Worm (Caenorhabditis elegans) whole organism, late embryonic: Measurements from ENCODE around the gene snai-1.

Experiments
- F13H6.1 ChIP-seq: sonication (generic microtip); optimal IDR thresholded peaks from 2 replicates; lab custom pipeline; 2016; ENCODE audit warnings: missing genetic modification characterization, missing compliant biosample characterization
- ceh-22 ChIP-seq: sonication (generic microtip); optimal IDR thresholded peaks from 2 replicates; lab custom pipeline; 2017; ENCODE audit warnings: missing biosample characterization, missing genetic modification characterization
- che-1 ChIP-seq: sonication (generic microtip); optimal IDR thresholded peaks from 2 replicates; lab custom pipeline; 2016; ENCODE audit warnings: mild to moderate bottlenecking, missing genetic modification characterization, missing compliant biosample characterization
- dve-1 ChIP-seq: sonication (generic microtip); optimal IDR thresholded peaks from 2 replicates; lab custom pipeline; 2017; ENCODE audit warnings: antibody characterized with exemption, mild to moderate bottlenecking, missing genetic modification characterization, missing compliant biosample characterization
- ets-4 ChIP-seq: sonication (generic microtip); optimal IDR thresholded peaks from 2 replicates; lab custom pipeline; 2016; ENCODE audit warnings: missing genetic modification characterization, missing compliant biosample characterization
- lin-11 ChIP-seq: fragments of 200-800 bp; sonication (Bioruptor generic); optimal IDR thresholded peaks from 2 replicates; lab custom pipeline; 2018; ENCODE audit warnings: mild to moderate bottlenecking, missing genetic modification characterization, missing compliant biosample characterization
- mec-3 ChIP-seq: sonication (generic microtip); optimal IDR thresholded peaks from 2 replicates; lab custom pipeline; 2016; ENCODE audit warnings: borderline replicate concordance, missing genetic modification characterization, missing compliant biosample characterization
- nfya-1 ChIP-seq: sonication (generic microtip); optimal IDR thresholded peaks from 2 replicates; lab custom pipeline; 2017; ENCODE audit warnings: missing genetic modification characterization, mild to moderate bottlenecking, missing compliant biosample characterization, antibody characterized with exemption, moderate library complexity
- pha-4 ChIP-seq: fragments of 150-350 bp; optimal IDR thresholded peaks from 2 replicates; lab custom pipeline; 2018; ENCODE audit warnings: missing biosample characterization, missing genetic modification reagents, missing genetic modification characterization
- sox-2 ChIP-seq: fragments of 200-800 bp; sonication (Bioruptor generic); IDR thresholded peaks from 2 replicates; pipeline ENCODE4 v1.3.6; 2022; ENCODE audit warnings: missing genetic modification reagents, missing genetic modification characterization, missing compliant biosample characterization
- unc-42 ChIP-seq: sonication (generic microtip); optimal IDR thresholded peaks from 2 replicates; lab custom pipeline; 2016; ENCODE audit warnings: missing genotype, missing genetic modification characterization, missing compliant biosample characterization
- ztf-16 ChIP-seq: sonication (generic microtip); optimal IDR thresholded peaks from 2 replicates; lab custom pipeline; 2017; ENCODE audit warnings: missing genetic modification characterization, missing compliant biosample characterization

DNA sequence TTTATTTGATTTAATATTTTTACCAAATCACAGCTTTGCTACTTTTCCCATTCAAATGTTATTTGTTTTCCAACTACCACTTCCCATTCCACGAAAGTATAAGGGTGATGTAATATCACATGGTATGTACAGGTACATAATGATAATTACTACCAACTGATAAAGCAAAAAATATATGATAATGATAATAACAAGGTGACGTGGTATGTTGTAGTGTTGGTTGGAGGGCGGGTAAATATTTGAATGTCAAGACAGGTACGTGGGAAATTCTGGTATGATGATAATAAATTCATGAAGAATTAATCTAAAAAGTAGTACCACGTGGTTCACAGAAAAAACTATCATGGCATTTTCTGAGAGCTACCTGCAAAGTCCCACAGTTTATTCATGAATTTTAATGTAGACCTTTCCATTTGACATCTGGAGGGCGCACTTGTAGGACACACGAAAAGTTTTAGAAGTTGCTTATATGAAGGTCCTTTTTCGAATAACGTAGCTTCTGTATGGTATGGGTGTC lies 21.6 kb downstream of the snai-1 start:
- TF ChIP-seq ztf-16 (tag; lab: Kevin White, UChicago) (no peak), pha-4 (tag; lab: Kevin White, UChicago) (no peak), ets-4 (tag; lab: Kevin White, UChicago) (no peak), sox-2 (GFP tag; lab: Robert Waterston, UW) (no peak), F13H6.1 (tag; lab: Kevin White, UChicago) (no peak), dve-1 (no peak), mec-3 (no peak), nfya-1 (tag; lab: Kevin White, UChicago) (no peak), che-1 (tag; lab: Kevin White, UChicago) (no peak), lin-11 (no peak), unc-42 (tag; lab: Kevin White, UChicago) (no peak), ceh-22 (no peak)
